Fruit fly (Drosophila melanogaster): ENCODE data around the gene Gart.

The Gart gene

dm6 chr2L:6971597-6972036 lies 52.1 kb downstream of the Gart start, which contains the start of gene snRNP-U1-70K:
Gene snRNP-U1-70K (minus strand): TSS chr2L:6971737.
- TF ChIP-seq fru (GFP tag; optimal IDR thresholded peaks at IDR 0.05) (peak; percentile 66), Rel (GFP tag; optimal IDR thresholded peaks at IDR 0.05) (no peak), Rel (tag; optimal IDR thresholded peaks at IDR 0.05) (peak; percentile 39), Dif (GFP tag; optimal IDR thresholded peaks at IDR 0.05; ENCODE audit: partially characterized antibody) (peak; percentile 92), dl (GFP tag; optimal IDR thresholded peaks at IDR 0.05; ENCODE audit: insufficient read depth in 1 of 2, partially characterized antibody in 2 of 2) (peak in 1 of 2 experiments; percentile 70), N (GFP tag; optimal IDR thresholded peaks at IDR 0.05) (no peak), Myc (optimal IDR thresholded peaks at IDR 0.05) (peak; percentile 76)

DNA sequence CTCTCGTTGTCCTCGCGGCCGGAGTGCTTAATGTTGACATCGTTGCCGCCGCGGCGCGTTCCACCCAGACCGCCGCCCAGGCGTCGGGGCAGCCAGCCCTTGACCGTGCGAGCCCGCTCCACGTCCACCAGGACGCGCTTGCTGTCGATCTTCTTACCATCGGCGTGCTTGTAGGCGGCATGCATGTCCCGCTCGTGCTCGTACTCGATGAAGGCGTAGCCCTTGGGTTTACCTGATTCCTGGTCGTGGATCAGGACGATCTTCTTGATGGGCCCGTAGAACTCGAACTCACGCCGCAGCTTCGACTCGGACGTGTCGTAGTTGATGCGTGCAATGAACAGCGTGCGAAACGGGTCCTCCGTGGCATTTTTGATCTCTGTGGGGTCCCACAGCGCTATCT lies 52.9 kb downstream of the Gart start:
- TF ChIP-seq CG32264 (GFP tag; optimal IDR thresholded peaks at IDR 0.05) (no peak), dl (GFP tag; optimal IDR thresholded peaks at IDR 0.05; ENCODE audit: insufficient read depth in 1 of 2, partially characterized antibody in 2 of 2) (no peak), Hr78 (GFP tag; optimal IDR thresholded peaks at IDR 0.05) (no peak), Dif (GFP tag; optimal IDR thresholded peaks at IDR 0.05; ENCODE audit: partially characterized antibody) (no peak), Rel (GFP tag; optimal IDR thresholded peaks at IDR 0.05) (no peak), Rel (tag; optimal IDR thresholded peaks at IDR 0.05) (no peak), Mio (GFP tag; optimal IDR thresholded peaks at IDR 0.05) (no peak), Hr83 (GFP tag; optimal IDR thresholded peaks at IDR 0.05; ENCODE audit: poor library complexity, severe bottlenecking) (no peak), jim (GFP tag; optimal IDR thresholded peaks at IDR 0.05) (no peak), N (GFP tag; optimal IDR thresholded peaks at IDR 0.05) (no peak), Hnf4 (GFP tag; optimal IDR thresholded peaks at IDR 0.05) (no peak), rgr (GFP tag; optimal IDR thresholded peaks at IDR 0.05) (no peak), dsf (GFP tag; optimal IDR thresholded peaks at IDR 0.05; ENCODE audit: borderline replicate concordance) (no peak), ey (GFP tag; optimal IDR thresholded peaks at IDR 0.05) (no peak), GATAd (GFP tag; optimal IDR thresholded peaks at IDR 0.05) (no peak), Myc (optimal IDR thresholded peaks at IDR 0.05) (no peak)

DNA sequence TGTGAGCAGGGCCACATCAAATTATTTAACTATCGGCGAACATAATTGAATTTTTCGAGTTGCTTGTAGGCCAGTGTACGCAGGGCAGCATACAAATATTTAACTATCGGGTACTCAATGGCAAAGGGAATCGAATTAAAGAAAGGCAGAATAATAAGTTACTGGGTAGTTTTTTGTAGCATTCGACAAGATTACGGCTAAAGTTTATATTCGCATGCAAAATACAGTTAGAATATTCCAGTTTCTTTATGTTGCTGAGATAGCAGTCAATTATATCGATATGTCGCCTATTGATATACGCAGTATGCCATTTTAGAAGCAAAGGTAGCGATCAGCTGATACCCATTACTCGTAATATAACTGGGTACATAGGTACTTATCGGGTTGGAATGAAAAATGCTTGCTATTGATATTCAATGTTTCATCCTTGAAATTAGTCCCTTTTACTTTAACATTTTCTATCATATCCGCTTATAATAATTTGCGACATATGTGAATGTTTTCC lies 55.6 kb downstream of the Gart start:
- TF ChIP-seq fru (GFP tag; optimal IDR thresholded peaks at IDR 0.05) (peak; percentile 53), Hr78 (GFP tag; optimal IDR thresholded peaks at IDR 0.05) (no peak), Vsx2 (GFP tag; optimal IDR thresholded peaks at IDR 0.05; ENCODE audit: partially characterized antibody) (no peak), CG32264 (GFP tag; optimal IDR thresholded peaks at IDR 0.05) (peak; percentile 7), Sp1 (GFP tag; optimal IDR thresholded peaks at IDR 0.05) (peak; percentile 32), woc (GFP tag; optimal IDR thresholded peaks at IDR 0.05) (peak; percentile 82), OdsH (GFP tag; optimal IDR thresholded peaks at IDR 0.05) (peak; percentile 44), Mio (GFP tag; optimal IDR thresholded peaks at IDR 0.05) (no peak), ey (GFP tag; optimal IDR thresholded peaks at IDR 0.05) (peak; percentile 23), rgr (GFP tag; optimal IDR thresholded peaks at IDR 0.05) (peak; percentile 56), Hr83 (GFP tag; optimal IDR thresholded peaks at IDR 0.05; ENCODE audit: poor library complexity, severe bottlenecking) (peak; percentile 39), psq (GFP tag; optimal IDR thresholded peaks at IDR 0.05) (peak; percentile 11), foxo (GFP tag; optimal IDR thresholded peaks at IDR 0.05) (peak in 1 of 2 experiments; percentile 47), sage (GFP tag; optimal IDR thresholded peaks at IDR 0.05) (no peak), sv (GFP tag; optimal IDR thresholded peaks at IDR 0.05) (peak; percentile 13), Hnf4 (GFP tag; optimal IDR thresholded peaks at IDR 0.05) (no peak), h (GFP tag; optimal IDR thresholded peaks at IDR 0.05) (peak; percentile 76)

dm6 chr2L:6967422-6968012 lies 56.2 kb downstream of the Gart start, which contains the start of gene Sumo:
Gene Sumo (minus strand): TSS chr2L:6967644.
- TF ChIP-seq rgr (GFP tag; optimal IDR thresholded peaks at IDR 0.05) = peak; percentile 22
- peak; percentile 94 for TF ChIP-seq Hr83 (GFP tag; optimal IDR thresholded peaks at IDR 0.05; ENCODE audit: poor library complexity, severe bottlenecking)
- peak; percentile 21 for TF ChIP-seq Sp1 (GFP tag; optimal IDR thresholded peaks at IDR 0.05)
- TF ChIP-seq Myc (optimal IDR thresholded peaks at IDR 0.05) = no peak
- no peak for TF ChIP-seq Dfd (GFP tag; optimal IDR thresholded peaks at IDR 0.05)
- no peak for TF ChIP-seq Rel (GFP tag; optimal IDR thresholded peaks at IDR 0.05)
- peak; percentile 13 for TF ChIP-seq Rel (tag; optimal IDR thresholded peaks at IDR 0.05)
- no peak for TF ChIP-seq dl (GFP tag; optimal IDR thresholded peaks at IDR 0.05; ENCODE audit: insufficient read depth in 1 of 2, partially characterized antibody in 2 of 2)
- peak; percentile 62 for TF ChIP-seq Jra (GFP tag; optimal IDR thresholded peaks at IDR 0.05)
- TF ChIP-seq woc (GFP tag; optimal IDR thresholded peaks at IDR 0.05) = peak; percentile 47
- peak; percentile 11 for TF ChIP-seq HLH106 (tag; optimal IDR thresholded peaks at IDR 0.05)
